Worm (Caenorhabditis elegans) whole organism, early embryonic: ENCODE data around the gene clc-24.

ENCODE experiments used
- B0310.2 ChIP-seq: sonication (generic microtip); optimal IDR thresholded peaks from 2 replicates; lab custom pipeline; 2016; ENCODE audit warnings: mild to moderate bottlenecking, missing genetic modification characterization, missing compliant biosample characterization
- F13C5.2 ChIP-seq: sonication (generic microtip); optimal IDR thresholded peaks from 2 replicates; lab custom pipeline; 2017; ENCODE audit warnings: mild to moderate bottlenecking, missing genetic modification characterization, inconsistent platforms, missing compliant biosample characterization
- aly-1 ChIP-seq: sonication (generic microtip); optimal IDR thresholded peaks from 2 replicates; lab custom pipeline; 2016; ENCODE audit warnings: missing genetic modification characterization, missing compliant biosample characterization
- ama-1 ChIP-seq: fragments of 150-350 bp; optimal IDR thresholded peaks from 2 replicates; lab custom pipeline; 2014
- ceh-13 ChIP-seq: fragments of 200-800 bp; sonication (Bioruptor generic); optimal IDR thresholded peaks from 2 replicates; lab custom pipeline; 2018; ENCODE audit warnings: mild to moderate bottlenecking, missing genetic modification characterization, missing compliant biosample characterization
- ceh-36 ChIP-seq: sonication (generic microtip); optimal IDR thresholded peaks from 2 replicates; lab custom pipeline; 2016; ENCODE audit warnings: missing genetic modification characterization, inconsistent platforms, missing compliant biosample characterization
- ets-7 ChIP-seq: sonication (generic microtip); optimal IDR thresholded peaks from 2 replicates; lab custom pipeline; 2016; ENCODE audit warnings: missing genotype, missing genetic modification characterization, missing compliant biosample characterization
- flt-1 ChIP-seq: fragments of 200-800 bp; sonication (Bioruptor generic); IDR thresholded peaks from 2 replicates; pipeline ENCODE4 v1.3.6; 2022; ENCODE audit warnings: missing genetic modification characterization, missing compliant biosample characterization
- hmg-4 ChIP-seq: fragments of 200-800 bp; sonication (Bioruptor generic); optimal IDR thresholded peaks from 2 replicates; lab custom pipeline; 2018; ENCODE audit warnings: mild to moderate bottlenecking, missing genetic modification characterization, missing compliant biosample characterization
- hnd-1 ChIP-seq: sonication (generic microtip); optimal IDR thresholded peaks from 2 replicates; lab custom pipeline; 2016; ENCODE audit warnings: missing genetic modification characterization, missing compliant biosample characterization
- pes-1 ChIP-seq: fragments of 200-800 bp; sonication (Bioruptor generic); IDR thresholded peaks from 2 replicates; pipeline ENCODE4 v1.3.6; 2022; ENCODE audit warnings: missing genetic modification reagents, missing genetic modification characterization, missing compliant biosample characterization
- sea-1 ChIP-seq: fragments of 200-800 bp; sonication (Bioruptor generic); conservative IDR thresholded peaks from 2 replicates; pipeline ENCODE4 v1.3.6; 2022; ENCODE audit warnings: missing genetic modification characterization, missing compliant biosample characterization
- tbx-37 ChIP-seq: fragments of 200-800 bp; sonication (Bioruptor generic); conservative IDR thresholded peaks from 2 replicates; pipeline ENCODE4 v1.3.6; 2022; ENCODE audit warnings: missing genetic modification reagents, missing genetic modification characterization, missing compliant biosample characterization
- tra-4 ChIP-seq: sonication (generic microtip); optimal IDR thresholded peaks from 2 replicates; lab custom pipeline; 2017; ENCODE audit warnings: missing genetic modification characterization, missing compliant biosample characterization

- TF ChIP-seq hmg-4 (GFP tag; lab: Kevin White, UChicago) (no peak), F13C5.2 (no peak), flt-1 (GFP tag; lab: Robert Waterston, UW) (no peak), ceh-36 (tag; lab: Kevin White, UChicago) (no peak), ama-1 (no peak), ets-7 (no peak), B0310.2 (tag; lab: Kevin White, UChicago) (no peak), ceh-13 (GFP tag; lab: Kevin White, UChicago) (no peak), tbx-37 (GFP tag; lab: Robert Waterston, UW) (no peak), tra-4 (tag; lab: Kevin White, UChicago) (no peak), hnd-1 (tag; lab: Kevin White, UChicago) (no peak), aly-1 (tag; lab: Kevin White, UChicago) (no peak), sea-1 (GFP tag; lab: Robert Waterston, UW) (no peak), pes-1 (GFP tag; lab: Robert Waterston, UW) (no peak)
These were observed 8.5 kb upstream of the clc-24 start, which contains the start of gene R06B10.7 for ce11 chrIII:1001297-1001696.
